Worm (Caenorhabditis elegans) whole organism, L4/young adult: ENCODE data around the gene C06C6.9.

Source experiments
- dao-5 ChIP-seq: sonication (generic microtip); optimal IDR thresholded peaks from 2 replicates; lab custom pipeline; 2016; ENCODE audit warnings: missing genotype, missing genetic modification characterization, moderate library complexity, missing compliant biosample characterization
- him-1 ChIP-seq: sonication (generic microtip); optimal IDR thresholded peaks from 2 replicates; lab custom pipeline; 2016; ENCODE audit warnings: missing genotype, missing genetic modification reagents, missing genetic modification characterization, missing compliant biosample characterization

- TF ChIP-seq him-1 (tag; lab: Kevin White, UChicago) (no peak), dao-5 (no peak)
Observed at ce11 chrV:15950903-15951302, 45.7 kb downstream of the C06C6.9 start, which contains the start of gene srw-59.
